Fruit fly (Drosophila melanogaster) whole organism, pupa: Measurements from ENCODE around the gene Gbeta13F.

Experiments
- CG13204 ChIP-seq: fragments of 200-800 bp; sonication (Bioruptor generic); optimal IDR thresholded peaks from 2 replicates; lab custom pipeline; 2018; ENCODE audit warnings: missing biosample characterization, mild to moderate bottlenecking, missing genetic modification characterization, moderate library complexity
- CG17806 ChIP-seq: fragments of 200-800 bp; sonication (Bioruptor generic); optimal IDR thresholded peaks from 2 replicates; lab custom pipeline; 2018; ENCODE audit warnings: missing biosample characterization, mild to moderate bottlenecking, missing genetic modification characterization, moderate library complexity
- CG4496 ChIP-seq: fragments of 200-800 bp; sonication (Bioruptor generic); IDR thresholded peaks from 3 replicates; pipeline ENCODE4 v1.3.6; 2022; ENCODE audit warnings: missing biosample characterization, missing genetic modification characterization
- CG8159 ChIP-seq: fragments of 200-800 bp; sonication (Bioruptor generic); optimal IDR thresholded peaks from 3 replicates; lab custom pipeline; 2018; ENCODE audit warnings: missing biosample characterization, mild to moderate bottlenecking, missing genetic modification characterization, moderate library complexity
- CG8301 ChIP-seq: fragments of 200-800 bp; sonication (Bioruptor generic); optimal IDR thresholded peaks from 2 replicates; lab custom pipeline; 2018; ENCODE audit warnings: missing biosample characterization, mild to moderate bottlenecking, missing genetic modification characterization
- EcR ChIP-seq: fragments of 200-800 bp; sonication (Bioruptor generic); optimal IDR thresholded peaks from 3 replicates; lab custom pipeline; 2019; ENCODE audit warnings: missing biosample characterization, missing genetic modification characterization, mild to moderate bottlenecking, moderate library complexity, missing genetic modification reagents
- Ets98B ChIP-seq: fragments of 200-800 bp; sonication (Bioruptor generic); IDR thresholded peaks from 2 replicates; pipeline ENCODE4 v1.3.6; 2022; ENCODE audit warnings: missing biosample characterization, missing genetic modification characterization
- Pif1B ChIP-seq: fragments of 200-800 bp; sonication (Bioruptor generic); optimal IDR thresholded peaks from 3 replicates; lab custom pipeline; 2016; ENCODE audit warnings: missing biosample characterization, missing genetic modification characterization
- Snoo ChIP-seq: fragments of 200-800 bp; sonication (Bioruptor generic); optimal IDR thresholded peaks from 3 replicates; lab custom pipeline; 2017; ENCODE audit warnings: missing biosample characterization, mild to moderate bottlenecking, missing genetic modification characterization, inconsistent platforms
- rn ChIP-seq: fragments of 200-800 bp; sonication (Bioruptor generic); IDR thresholded peaks from 2 replicates; pipeline ENCODE4 v1.3.6; 2022; ENCODE audit warnings: missing biosample characterization, missing genetic modification characterization

DNA sequence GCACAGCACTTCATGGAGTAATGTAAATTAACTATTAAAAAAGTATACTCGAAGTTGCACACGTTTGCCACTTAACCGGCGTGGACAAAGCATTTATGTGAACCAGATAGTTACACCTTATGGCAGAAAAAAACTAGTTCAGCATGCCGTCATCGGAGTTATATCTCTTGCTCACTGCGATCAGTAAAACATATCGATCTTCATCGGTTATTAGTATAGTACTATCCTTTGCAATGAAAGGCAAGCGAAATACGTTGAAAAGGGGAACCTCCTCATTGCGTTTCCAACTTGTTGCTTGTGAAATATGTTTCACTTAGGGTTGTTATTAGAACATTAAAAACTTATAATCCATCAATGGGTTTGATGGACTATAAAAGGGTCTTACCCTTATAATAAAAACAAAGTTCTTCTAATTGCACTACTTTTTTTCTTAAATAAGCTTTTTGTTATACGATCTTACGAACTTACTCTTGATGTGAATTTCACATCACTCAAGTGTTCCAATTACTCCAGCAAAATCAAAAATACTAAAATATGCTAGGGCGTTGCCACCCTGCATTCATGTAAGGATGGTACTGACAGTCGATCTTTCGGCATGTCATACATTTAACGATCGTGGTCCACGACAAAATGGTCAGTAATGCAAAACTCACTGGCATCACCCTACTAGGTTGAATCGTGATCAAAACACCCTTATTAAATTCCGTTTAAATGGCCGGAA, 49.8 kb downstream of the Gbeta13F start, which contains the start of gene CycD:
- TF ChIP-seq CG8301 (tag; lab: Kevin White, UChicago): no peak
- no peak for TF ChIP-seq CG8159
- no peak for TF ChIP-seq rn (GFP tag; lab: Robert Waterston, UW)
- TF ChIP-seq Ets98B (GFP tag; lab: Robert Waterston, UW): no peak
- TF ChIP-seq CG13204 (GFP tag; lab: Kevin White, UChicago): no peak
- TF ChIP-seq CG17806 (tag; lab: Kevin White, UChicago): no peak
- TF ChIP-seq Snoo (tag; lab: Kevin White, UChicago): no peak
- no peak for TF ChIP-seq CG4496 (GFP tag; lab: Robert Waterston, UW)
- no peak for TF ChIP-seq EcR (GFP tag; lab: Kevin White, UChicago)
- TF ChIP-seq Pif1B: no peak
